Fruit fly (Drosophila melanogaster) whole organism, embryonic: ENCODE data around the gene janB.
A peak's percentile ranks its signal among the peaks of the same experiment; 100 is the strongest.

ENCODE experiments used
- Atf3 ChIP-seq: fragments of 200-800 bp; sonication (Bioruptor generic); optimal IDR thresholded peaks from 3 replicates; lab custom pipeline; 2016; ENCODE audit warnings: missing biosample characterization, missing genetic modification characterization
- B-H1 ChIP-seq: fragments of 200-800 bp; sonication (Bioruptor generic); IDR thresholded peaks from 3 replicates; pipeline ENCODE4 v1.3.6; 2022; ENCODE audit warnings: missing biosample characterization, missing genetic modification characterization
- CG10543 ChIP-seq: fragments of 200-800 bp; sonication (Bioruptor generic); optimal IDR thresholded peaks from 3 replicates; lab custom pipeline; 2017; ENCODE audit warnings: missing biosample characterization, mild to moderate bottlenecking, missing genetic modification characterization, moderate library complexity
- CG11247 ChIP-seq: fragments of 200-800 bp; sonication (Bioruptor generic); IDR thresholded peaks from 2 replicates; pipeline ENCODE4 v1.3.6; 2022; ENCODE audit warnings: missing biosample characterization, missing genetic modification characterization
- CG12236 ChIP-seq: fragments of 200-800 bp; sonication (Bioruptor generic); optimal IDR thresholded peaks from 2 replicates; lab custom pipeline; 2016; ENCODE audit warnings: missing biosample characterization, missing genetic modification characterization
- CG1233 ChIP-seq: fragments of 200-800 bp; sonication (Bioruptor generic); optimal IDR thresholded peaks from 4 replicates; lab custom pipeline; 2018; ENCODE audit warnings: missing biosample characterization, mild to moderate bottlenecking, missing genetic modification characterization
- CG12391 ChIP-seq: fragments of 200-800 bp; sonication (Bioruptor generic); optimal IDR thresholded peaks from 3 replicates; lab custom pipeline; 2018; ENCODE audit warnings: missing biosample characterization, mild to moderate bottlenecking, missing genetic modification characterization, moderate library complexity
- CG13894 ChIP-seq: fragments of 200-800 bp; sonication (Bioruptor generic); optimal IDR thresholded peaks from 3 replicates; lab custom pipeline; 2018; ENCODE audit warnings: missing biosample characterization, mild to moderate bottlenecking, missing genetic modification characterization, moderate library complexity
- CG16813 ChIP-seq: fragments of 200-800 bp; sonication (Bioruptor generic); IDR thresholded peaks from 3 replicates; pipeline ENCODE4 v1.3.6; 2022; ENCODE audit warnings: missing biosample characterization, missing genetic modification characterization; ENCODE audit not compliant: partially characterized antibody
- CG18262 ChIP-seq: fragments of 200-800 bp; optimal IDR thresholded peaks from 3 replicates; lab custom pipeline; 2019; ENCODE audit warnings: missing biosample characterization, mild to moderate bottlenecking, missing genetic modification characterization, moderate library complexity
- CG30403 ChIP-seq: fragments of 200-800 bp; sonication (Bioruptor generic); optimal IDR thresholded peaks from 3 replicates; lab custom pipeline; 2016; ENCODE audit warnings: missing biosample characterization, missing genetic modification characterization
- CG4328 ChIP-seq: fragments of 200-800 bp; sonication (Bioruptor generic); optimal IDR thresholded peaks from 3 replicates; lab custom pipeline; 2017; ENCODE audit warnings: missing biosample characterization, missing genetic modification reagents, missing genetic modification characterization
- CG6683 ChIP-seq: fragments of 200-800 bp; sonication (Bioruptor generic); optimal IDR thresholded peaks from 2 replicates; lab custom pipeline; 2017; ENCODE audit warnings: missing biosample characterization, mild to moderate bottlenecking, missing genetic modification characterization, missing genetic modification reagents
- CG6813 ChIP-seq: fragments of 200-800 bp; sonication (Bioruptor generic); optimal IDR thresholded peaks from 2 replicates; lab custom pipeline; 2017; ENCODE audit warnings: missing biosample characterization, missing genetic modification characterization, mild to moderate bottlenecking, moderate library complexity, missing genetic modification reagents
- CG7786 ChIP-seq: fragments of 200-800 bp; sonication (Bioruptor generic); optimal IDR thresholded peaks from 2 replicates; lab custom pipeline; 2016; ENCODE audit warnings: missing biosample characterization, missing genetic modification characterization
- CG8281 ChIP-seq: fragments of 200-800 bp; sonication (Bioruptor generic); optimal IDR thresholded peaks from 2 replicates; lab custom pipeline; 2018; ENCODE audit warnings: missing biosample characterization, mild to moderate bottlenecking, missing genetic modification characterization, moderate library complexity
- CrebB ChIP-seq: fragments of 200-800 bp; sonication (Bioruptor generic); optimal IDR thresholded peaks from 3 replicates; lab custom pipeline; 2018; ENCODE audit warnings: missing biosample characterization, mild to moderate bottlenecking, missing genetic modification characterization
- D19A ChIP-seq: fragments of 200-800 bp; optimal IDR thresholded peaks from 3 replicates; lab custom pipeline; 2019; ENCODE audit warnings: missing biosample characterization, mild to moderate bottlenecking, missing genetic modification characterization, moderate library complexity
- Dfd ChIP-seq, 2 experiments: fragments of >200 bp; optimal IDR thresholded peaks; 2 replicates each; lab custom pipeline; 2017; ENCODE audit warnings: missing biosample characterization in 2 of 2, missing genetic modification characterization in 2 of 2
- Dp ChIP-seq: fragments of 200-800 bp; sonication (Bioruptor generic); optimal IDR thresholded peaks from 2 replicates; lab custom pipeline; 2018; ENCODE audit warnings: missing biosample characterization, mild to moderate bottlenecking, missing genetic modification characterization, moderate library complexity
- E2f2 ChIP-seq: fragments of 200-800 bp; sonication (Bioruptor generic); IDR thresholded peaks from 2 replicates; pipeline ENCODE4 v1.3.6; 2022; ENCODE audit warnings: missing biosample characterization, missing genetic modification characterization
- GATAe ChIP-seq: fragments of 200-800 bp; sonication (Bioruptor generic); conservative IDR thresholded peaks from 2 replicates; pipeline ENCODE4 v1.3.6; 2022; ENCODE audit warnings: missing biosample characterization, missing genetic modification characterization
- HmgZ ChIP-seq: fragments of 200-800 bp; sonication (Bioruptor generic); optimal IDR thresholded peaks from 2 replicates; lab custom pipeline; 2018; ENCODE audit warnings: missing biosample characterization, mild to moderate bottlenecking, missing genetic modification characterization
- Hmx ChIP-seq: fragments of 200-800 bp; sonication (Bioruptor generic); optimal IDR thresholded peaks from 2 replicates; lab custom pipeline; 2016; ENCODE audit warnings: missing biosample characterization, missing genetic modification characterization
- Hr3 ChIP-seq: fragments of 200-800 bp; sonication (Bioruptor generic); optimal IDR thresholded peaks from 3 replicates; lab custom pipeline; 2016; ENCODE audit warnings: missing biosample characterization, missing genetic modification characterization
- MTF-1 ChIP-seq: fragments of 200-800 bp; sonication (Bioruptor generic); optimal IDR thresholded peaks from 2 replicates; lab custom pipeline; 2018; ENCODE audit warnings: missing biosample characterization, mild to moderate bottlenecking, missing genetic modification characterization, borderline replicate concordance
- Myb ChIP-seq: fragments of 200-800 bp; sonication (Bioruptor generic); optimal IDR thresholded peaks from 2 replicates; lab custom pipeline; 2016; ENCODE audit warnings: missing biosample characterization, missing genetic modification characterization
- NC2α ChIP-seq: fragments of 200-800 bp; sonication (Bioruptor generic); optimal IDR thresholded peaks from 2 replicates; lab custom pipeline; 2016; ENCODE audit warnings: missing biosample characterization, missing genetic modification characterization
- NFAT ChIP-seq: fragments of 200-800 bp; sonication (Bioruptor generic); IDR thresholded peaks from 2 replicates; pipeline ENCODE4 v1.3.6; 2022; ENCODE audit warnings: missing biosample characterization, missing genetic modification characterization
- Nf-YC ChIP-seq: fragments of 200-800 bp; optimal IDR thresholded peaks from 3 replicates; lab custom pipeline; 2019; ENCODE audit warnings: missing biosample characterization, mild to moderate bottlenecking, missing genetic modification characterization, moderate library complexity
- Side ChIP-seq: fragments of 200-800 bp; sonication (Bioruptor generic); optimal IDR thresholded peaks from 2 replicates; lab custom pipeline; 2016; ENCODE audit warnings: missing biosample characterization, missing genetic modification characterization
- Spps ChIP-seq: fragments of 200-800 bp; sonication (Bioruptor generic); optimal IDR thresholded peaks from 2 replicates; lab custom pipeline; 2018; ENCODE audit warnings: missing biosample characterization, mild to moderate bottlenecking, missing genetic modification characterization
- YL-1 ChIP-seq: fragments of 200-800 bp; sonication (Bioruptor generic); optimal IDR thresholded peaks from 3 replicates; lab custom pipeline; 2017; ENCODE audit warnings: missing biosample characterization, mild to moderate bottlenecking, missing genetic modification characterization
- ac ChIP-seq: fragments of 200-800 bp; sonication (Bioruptor generic); optimal IDR thresholded peaks from 3 replicates; lab custom pipeline; 2017; ENCODE audit warnings: missing biosample characterization, mild to moderate bottlenecking, missing genetic modification characterization
- ase ChIP-seq: fragments of 200-800 bp; sonication (Bioruptor generic); IDR thresholded peaks from 3 replicates; pipeline ENCODE4 v1.3.6; 2022; ENCODE audit warnings: missing biosample characterization, missing genetic modification characterization
- az2 ChIP-seq: fragments of 200-800 bp; sonication (Bioruptor generic); optimal IDR thresholded peaks from 3 replicates; lab custom pipeline; 2016; ENCODE audit warnings: missing biosample characterization, missing genetic modification characterization
- bcd ChIP-seq: fragments of 200-800 bp; sonication (Bioruptor generic); optimal IDR thresholded peaks from 2 replicates; lab custom pipeline; 2017; ENCODE audit warnings: missing biosample characterization, mild to moderate bottlenecking, missing genetic modification characterization
- dimm ChIP-seq: fragments of 200-800 bp; sonication (Bioruptor generic); IDR thresholded peaks from 2 replicates; pipeline ENCODE4 v1.3.6; 2022; ENCODE audit warnings: missing biosample characterization, missing genetic modification characterization
- fd102C ChIP-seq: fragments of 200-800 bp; sonication (Bioruptor generic); optimal IDR thresholded peaks from 2 replicates; lab custom pipeline; 2018; ENCODE audit warnings: missing biosample characterization, mild to moderate bottlenecking, missing genetic modification characterization, moderate library complexity
- fd3F ChIP-seq: fragments of 200-800 bp; sonication (Bioruptor generic); optimal IDR thresholded peaks from 2 replicates; lab custom pipeline; 2018; ENCODE audit warnings: missing biosample characterization, mild to moderate bottlenecking, missing genetic modification characterization, moderate library complexity
- gsb ChIP-seq: fragments of 200-800 bp; sonication (Bioruptor generic); IDR thresholded peaks from 2 replicates; pipeline ENCODE4 v1.3.6; 2022; ENCODE audit warnings: missing biosample characterization, missing genetic modification characterization
- inv ChIP-seq: fragments of 200-800 bp; sonication (Bioruptor generic); IDR thresholded peaks from 2 replicates; pipeline ENCODE4 v1.3.6; 2022; ENCODE audit warnings: missing biosample characterization, missing genetic modification characterization; ENCODE audit not compliant: partially characterized antibody
- knrl ChIP-seq: fragments of 200-800 bp; sonication (Bioruptor generic); IDR thresholded peaks from 3 replicates; pipeline ENCODE4 v1.3.6; 2022; ENCODE audit warnings: missing biosample characterization, missing genetic modification characterization; ENCODE audit not compliant: partially characterized antibody
- lov ChIP-seq, 2 experiments: fragments of 200-800 bp in 1 of 2; fragments of >200 bp in 1 of 2; sonication (Bioruptor generic) in 1 of 2; IDR thresholded peaks in 1 of 2; optimal IDR thresholded peaks in 1 of 2; 2 replicates in 1 of 2; 3 replicates in 1 of 2; pipeline versions ENCODE4 v1.3.6 to Lab custom; 2017 to 2022; ENCODE audit warnings: missing biosample characterization in 1 of 2, missing genetic modification characterization in 1 of 2
- nmo ChIP-seq: fragments of 200-800 bp; sonication (Bioruptor generic); optimal IDR thresholded peaks from 2 replicates; lab custom pipeline; 2018; ENCODE audit warnings: missing biosample characterization, mild to moderate bottlenecking, missing genetic modification characterization, moderate library complexity
- pan ChIP-seq, 4 experiments: fragments of >200 bp in 3 of 4; fragments of 200-800 bp in 1 of 4; sonication (Bioruptor generic) in 1 of 4; optimal IDR thresholded peaks in 3 of 4; IDR thresholded peaks in 1 of 4; 2 replicates each; pipeline versions ENCODE4 v1.3.6 to Lab custom; 2017 to 2022; ENCODE audit warnings: missing biosample characterization in 2 of 4, missing genetic modification characterization in 2 of 4, mixed read lengths in 1 of 4
- row ChIP-seq: fragments of 200-800 bp; sonication (Bioruptor generic); IDR thresholded peaks from 3 replicates; pipeline ENCODE4 v1.3.6; 2022; ENCODE audit warnings: missing biosample characterization, missing genetic modification characterization
- run ChIP-seq: fragments of 200-800 bp; sonication (Bioruptor generic); optimal IDR thresholded peaks from 3 replicates; lab custom pipeline; 2018; ENCODE audit warnings: missing biosample characterization, mild to moderate bottlenecking, missing genetic modification characterization
- zen ChIP-seq: fragments of 200-800 bp; sonication (Bioruptor generic); optimal IDR thresholded peaks from 3 replicates; lab custom pipeline; 2018; ENCODE audit warnings: missing biosample characterization, mild to moderate bottlenecking, missing genetic modification characterization, moderate library complexity

The janB gene

DNA sequence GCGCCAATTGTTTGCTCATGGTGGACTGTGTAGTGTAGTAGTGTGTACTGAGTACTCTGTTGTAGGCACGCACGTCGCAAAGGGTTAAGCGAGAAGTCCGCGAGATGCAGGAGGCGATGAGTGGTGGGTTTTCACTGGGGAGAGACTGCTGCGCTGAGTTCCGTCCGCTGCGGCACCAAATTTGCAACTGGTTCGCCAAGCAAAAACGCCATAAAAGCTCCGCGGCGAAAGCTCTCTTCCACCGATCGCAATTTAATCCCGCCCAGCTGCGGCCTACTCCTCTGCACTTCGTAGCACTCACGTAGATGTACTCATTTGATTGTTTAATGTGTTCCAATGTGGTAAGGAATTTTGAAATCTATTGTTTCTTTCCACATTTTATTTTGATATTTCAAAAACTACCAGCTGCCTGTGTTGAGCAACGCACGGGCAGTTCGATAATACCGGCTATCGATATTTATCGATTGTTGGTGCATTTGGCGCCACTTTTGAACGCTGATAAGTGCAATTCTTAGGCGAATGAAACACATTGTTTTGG, 23.5 kb downstream of the janB start, which contains the start of gene CG7920 (continued):
- TF ChIP-seq knrl (GFP tag; lab: Robert Waterston, UW) (peak; percentile 76), NFAT (GFP tag; lab: Robert Waterston, UW) (peak; percentile 12; the same call in 1 of the 2 replicates), dimm (GFP tag; lab: Robert Waterston, UW) (no peak; the same call in 1 of the 2 replicates), CG16813 (GFP tag; lab: Robert Waterston, UW) (peak; percentile 75), Nf-YC (tag; lab: Kevin White, UChicago) (peak; percentile 41), CG7786 (GFP tag; lab: Kevin White, UChicago) (no peak), Atf3 (GFP tag; lab: Kevin White, UChicago) (no peak), Spps (tag; lab: Kevin White, UChicago) (no peak), Dp (GFP tag; lab: Kevin White, UChicago) (peak; percentile 99), nmo (peak; percentile 1), CG30403 (GFP tag; lab: Kevin White, UChicago) (peak; percentile 22), CG6683 (GFP tag; lab: Kevin White, UChicago) (no peak), az2 (GFP tag; lab: Kevin White, UChicago) (no peak), CG13894 (tag; lab: Kevin White, UChicago) (peak; percentile 59), gsb (GFP tag; lab: Robert Waterston, UW) (no peak), zen (tag; lab: Kevin White, UChicago) (no peak), CG4328 (GFP tag; lab: Kevin White, UChicago) (no peak), CG6813 (GFP tag; lab: Kevin White, UChicago) (no peak), Dfd (GFP tag; optimal IDR thresholded peaks at IDR 0.05; lab: Kevin White, UChicago) (no peak), CG18262 (tag; lab: Kevin White, UChicago) (peak; percentile 51), run (tag; lab: Kevin White, UChicago) (no peak), ase (GFP tag; lab: Robert Waterston, UW) (no peak), CG1233 (GFP tag; lab: Kevin White, UChicago) (no peak), CrebB (tag; lab: Kevin White, UChicago) (peak; percentile 41), fd102C (GFP tag; lab: Kevin White, UChicago) (no peak), row (GFP tag; lab: Robert Waterston, UW) (no peak), B-H1 (GFP tag; lab: Robert Waterston, UW) (no peak), HmgZ (tag; lab: Kevin White, UChicago) (peak; percentile 68), CG11247 (GFP tag; lab: Robert Waterston, UW) (0 out of 2 replicates have a peak, but pooled peaks have one; percentile 6), bcd (GFP tag; lab: Kevin White, UChicago) (no peak), MTF-1 (GFP tag; lab: Kevin White, UChicago) (no peak), Myb (GFP tag; lab: Kevin White, UChicago) (peak; percentile 79), Side (GFP tag; lab: Kevin White, UChicago) (no peak), Hr3 (GFP tag; lab: Kevin White, UChicago) (no peak), lov (optimal IDR thresholded peaks at IDR 0.05; lab: Kevin White, UChicago) (no peak), lov (GFP tag; IDR thresholded peaks at IDR 0.05; lab: Robert Waterston, UW) (no peak), ac (GFP tag; lab: Kevin White, UChicago) (no peak), CG10543 (GFP tag; lab: Kevin White, UChicago) (peak; percentile 58), Hmx (GFP tag; lab: Kevin White, UChicago) (no peak), E2f2 (peak; percentile 99), CG8281 (tag; lab: Kevin White, UChicago) (no peak), NC2α (GFP tag; lab: Kevin White, UChicago) (no peak), pan (optimal IDR thresholded peaks at IDR 0.05; lab: Kevin White, UChicago) (no peak), pan (GFP tag; optimal IDR thresholded peaks at IDR 0.05 in 1 of 2, IDR thresholded peaks at IDR 0.05 in 1 of 2) (no peak), fd3F (GFP tag; lab: Kevin White, UChicago) (no peak), D19A (tag; lab: Kevin White, UChicago) (no peak), inv (GFP tag; lab: Robert Waterston, UW) (peak; percentile 46; the same call in 1 of the 2 replicates), CG12236 (GFP tag; lab: Kevin White, UChicago) (no peak), GATAe (GFP tag; lab: Robert Waterston, UW) (no peak), YL-1 (GFP tag; lab: Kevin White, UChicago) (peak; percentile 55), CG12391 (tag; lab: Kevin White, UChicago) (no peak)
